Worm (Caenorhabditis elegans) whole organism, young adult: ENCODE results near the gene str-261.
A peak's percentile ranks its signal among the peaks of the same experiment; 100 is the strongest.

Source experiments
- B0019.2 ChIP-seq: fragments of 200-800 bp; sonication (Bioruptor generic); conservative IDR thresholded peaks from 2 replicates; pipeline ENCODE4 v1.3.6; 2022; ENCODE audit warnings: missing genetic modification reagents, missing genetic modification characterization, missing compliant biosample characterization
- B0336.3 ChIP-seq: fragments of 200-800 bp; sonication (Bioruptor generic); IDR thresholded peaks from 2 replicates; pipeline ENCODE4 v1.3.6; 2022; ENCODE audit warnings: missing genetic modification characterization, missing compliant biosample characterization
- F22D6.2 ChIP-seq: sonication (generic microtip); optimal IDR thresholded peaks from 2 replicates; lab custom pipeline; 2016; ENCODE audit warnings: mild to moderate bottlenecking, missing genetic modification characterization, missing compliant biosample characterization
- F33H1.4 ChIP-seq: fragments of 200-800 bp; sonication (Bioruptor generic); IDR thresholded peaks from 2 replicates; pipeline ENCODE4 v1.3.6; 2022; ENCODE audit warnings: missing genetic modification reagents, missing genetic modification characterization, missing compliant biosample characterization
- F49E8.2 ChIP-seq: sonication (generic microtip); optimal IDR thresholded peaks from 3 replicates; lab custom pipeline; 2017; ENCODE audit warnings: missing genetic modification characterization, mild to moderate bottlenecking, missing compliant biosample characterization, antibody characterized with exemption, moderate library complexity; ENCODE audit not compliant: insufficient read depth
- F52B5.7 ChIP-seq: sonication (generic microtip); optimal IDR thresholded peaks from 2 replicates; lab custom pipeline; 2016; ENCODE audit warnings: mild to moderate bottlenecking, missing genetic modification characterization, missing compliant biosample characterization
- F57A8.1 ChIP-seq: fragments of 200-800 bp; sonication (Bioruptor generic); optimal IDR thresholded peaks from 2 replicates; lab custom pipeline; 2018; ENCODE audit warnings: mild to moderate bottlenecking, missing genetic modification characterization, moderate library complexity, missing compliant biosample characterization
- F57C9.4 ChIP-seq: sonication (generic microtip); optimal IDR thresholded peaks from 2 replicates; lab custom pipeline; 2017; ENCODE audit warnings: mild to moderate bottlenecking, missing genetic modification characterization, missing compliant biosample characterization
- K12H6.12 ChIP-seq: fragments of 200-800 bp; sonication (Bioruptor generic); optimal IDR thresholded peaks from 2 replicates; lab custom pipeline; 2018; ENCODE audit warnings: mild to moderate bottlenecking, missing genetic modification characterization, missing compliant biosample characterization
- T07F8.4 ChIP-seq: sonication (generic microtip); optimal IDR thresholded peaks from 2 replicates; lab custom pipeline; 2016; ENCODE audit warnings: mild to moderate bottlenecking, missing genetic modification characterization, moderate library complexity, missing compliant biosample characterization
- Y56A3A.18 ChIP-seq: fragments of 200-800 bp; sonication (Bioruptor generic); IDR thresholded peaks from 2 replicates; pipeline ENCODE4 v1.3.6; 2022; ENCODE audit warnings: missing genetic modification reagents, missing genetic modification characterization, missing compliant biosample characterization
- Y79H2A.3 ChIP-seq: fragments of 200-800 bp; sonication (Bioruptor generic); conservative IDR thresholded peaks from 2 replicates; pipeline ENCODE4 v1.3.6; 2022; ENCODE audit warnings: missing genetic modification reagents, missing genetic modification characterization, missing compliant biosample characterization
- aptf-3 ChIP-seq: fragments of 200-800 bp; sonication (Bioruptor generic); IDR thresholded peaks from 2 replicates; pipeline ENCODE4 v1.3.6; 2022; ENCODE audit warnings: missing genetic modification characterization, missing compliant biosample characterization
- atf-7 ChIP-seq: sonication (generic microtip); optimal IDR thresholded peaks from 2 replicates; lab custom pipeline; 2017; ENCODE audit warnings: mild to moderate bottlenecking, missing genetic modification characterization, missing compliant biosample characterization
- attf-5 ChIP-seq: fragments of 200-800 bp; sonication (Bioruptor generic); optimal IDR thresholded peaks from 2 replicates; lab custom pipeline; 2018; ENCODE audit warnings: mild to moderate bottlenecking, missing genetic modification characterization, missing compliant biosample characterization
- ccch-3 ChIP-seq: fragments of 200-800 bp; sonication (Bioruptor generic); optimal IDR thresholded peaks from 2 replicates; lab custom pipeline; 2018; ENCODE audit warnings: mild to moderate bottlenecking, missing genetic modification characterization, missing compliant biosample characterization
- ceh-40 ChIP-seq: fragments of 200-800 bp; sonication (Bioruptor generic); IDR thresholded peaks from 2 replicates; pipeline ENCODE4 v1.3.6; 2022; ENCODE audit warnings: missing genetic modification characterization, missing compliant biosample characterization
- ceh-58 ChIP-seq: fragments of 200-800 bp; sonication (Bioruptor generic); IDR thresholded peaks from 2 replicates; pipeline ENCODE4 v1.3.6; 2022; ENCODE audit warnings: missing genetic modification characterization, missing compliant biosample characterization
- chd-7 ChIP-seq: sonication (generic microtip); optimal IDR thresholded peaks from 2 replicates; lab custom pipeline; 2016; ENCODE audit warnings: mild to moderate bottlenecking, missing genetic modification characterization, moderate library complexity, missing compliant biosample characterization
- die-1 ChIP-seq: sonication (generic microtip); optimal IDR thresholded peaks from 2 replicates; lab custom pipeline; 2016; ENCODE audit warnings: missing genotype, mild to moderate bottlenecking, missing genetic modification characterization, missing compliant biosample characterization
- dpl-1 ChIP-seq: fragments of 150-350 bp; optimal IDR thresholded peaks from 2 replicates; lab custom pipeline; 2014; ENCODE audit warnings: missing biosample characterization, missing genetic modification reagents, missing genetic modification characterization
- efl-1 ChIP-seq: fragments of 150-350 bp; optimal IDR thresholded peaks from 2 replicates; lab custom pipeline; 2014; ENCODE audit warnings: missing biosample characterization, missing genetic modification reagents, missing genetic modification characterization
- egl-18 ChIP-seq: fragments of 200-800 bp; sonication (Bioruptor generic); IDR thresholded peaks from 2 replicates; pipeline ENCODE4 v1.3.6; 2022; ENCODE audit warnings: missing genetic modification reagents, missing genetic modification characterization, missing compliant biosample characterization
- egrh-3 ChIP-seq: fragments of 200-800 bp; sonication (Bioruptor generic); IDR thresholded peaks from 2 replicates; pipeline ENCODE4 v1.3.6; 2022; ENCODE audit warnings: missing genetic modification reagents, missing genetic modification characterization, missing compliant biosample characterization
- ets-4 ChIP-seq: fragments of 200-800 bp; sonication (Bioruptor generic); optimal IDR thresholded peaks from 2 replicates; lab custom pipeline; 2018; ENCODE audit warnings: mild to moderate bottlenecking, missing genetic modification characterization, missing compliant biosample characterization
- fkh-3 ChIP-seq: sonication (generic microtip); optimal IDR thresholded peaks from 2 replicates; lab custom pipeline; 2016; ENCODE audit warnings: mild to moderate bottlenecking, missing genetic modification characterization, missing compliant biosample characterization
- hrde-1 ChIP-seq: sonication (generic microtip); optimal IDR thresholded peaks from 2 replicates; lab custom pipeline; 2016; ENCODE audit warnings: missing genetic modification characterization, mild to moderate bottlenecking, missing compliant biosample characterization, moderate library complexity, missing genotype, missing genetic modification reagents, borderline replicate concordance
- let-607 ChIP-seq, 2 experiments: fragments of 200-800 bp in 1 of 2; sonication (Bioruptor generic) in 1 of 2; sonication (generic microtip) in 1 of 2; optimal IDR thresholded peaks; 2 replicates each; lab custom pipeline; 2016 to 2018; ENCODE audit warnings: mild to moderate bottlenecking in 2 of 2, missing compliant biosample characterization in 2 of 2, missing genetic modification characterization in 2 of 2, moderate library complexity in 2 of 2, missing genotype in 1 of 2
- lin-35 ChIP-seq, 3 experiments: fragments of 150-350 bp in 2 of 3; sonication (generic microtip) in 1 of 3; optimal IDR thresholded peaks; 2 replicates each; lab custom pipeline; 2014 to 2018; ENCODE audit warnings: missing biosample characterization in 3 of 3, missing genetic modification characterization in 3 of 3, missing genetic modification reagents in 3 of 3
- madf-6 ChIP-seq: fragments of 200-800 bp; sonication (Bioruptor generic); IDR thresholded peaks from 2 replicates; pipeline ENCODE4 v1.3.6; 2022; ENCODE audit warnings: missing genetic modification reagents, missing genetic modification characterization, missing compliant biosample characterization
- madf-8 ChIP-seq: fragments of 200-800 bp; sonication (Bioruptor generic); conservative IDR thresholded peaks from 2 replicates; pipeline ENCODE4 v1.3.6; 2022; ENCODE audit warnings: missing genetic modification reagents, missing genetic modification characterization, missing compliant biosample characterization
- mel-28 ChIP-seq: sonication (generic microtip); optimal IDR thresholded peaks from 2 replicates; lab custom pipeline; 2016; ENCODE audit warnings: borderline replicate concordance, mild to moderate bottlenecking, missing genetic modification characterization, missing compliant biosample characterization
- mes-4 ChIP-seq: sonication (generic microtip); optimal IDR thresholded peaks from 2 replicates; lab custom pipeline; 2016; ENCODE audit warnings: missing genotype, missing genetic modification characterization, missing compliant biosample characterization
- nfya-1 ChIP-seq: sonication (generic microtip); optimal IDR thresholded peaks from 2 replicates; lab custom pipeline; 2017; ENCODE audit warnings: antibody characterized with exemption, missing compliant biosample characterization, missing genetic modification characterization, borderline replicate concordance; ENCODE audit not compliant: insufficient read depth
- nfyb-1 ChIP-seq: fragments of 200-800 bp; sonication (Bioruptor generic); IDR thresholded peaks from 2 replicates; pipeline ENCODE4 v1.3.6; 2022; ENCODE audit warnings: missing genetic modification reagents, missing genetic modification characterization, missing compliant biosample characterization
- nhr-179 ChIP-seq: sonication (generic microtip); optimal IDR thresholded peaks from 2 replicates; lab custom pipeline; 2016; ENCODE audit warnings: mild to moderate bottlenecking, missing genetic modification characterization, missing compliant biosample characterization
- nhr-27 ChIP-seq: fragments of 200-800 bp; sonication (Bioruptor generic); optimal IDR thresholded peaks from 2 replicates; lab custom pipeline; 2018; ENCODE audit warnings: mild to moderate bottlenecking, missing genetic modification characterization, moderate library complexity, missing compliant biosample characterization
- nhr-90 ChIP-seq: sonication (generic microtip); optimal IDR thresholded peaks from 2 replicates; lab custom pipeline; 2016; ENCODE audit warnings: missing genotype, mild to moderate bottlenecking, missing genetic modification characterization, missing compliant biosample characterization
- pha-4 ChIP-seq: fragments of 150-350 bp; sonication (generic microtip); optimal IDR thresholded peaks from 2 replicates; lab custom pipeline; 2014; ENCODE audit warnings: missing biosample characterization, missing genetic modification reagents, missing genetic modification characterization
- sea-2 ChIP-seq: fragments of 200-800 bp; sonication (Bioruptor generic); IDR thresholded peaks from 2 replicates; pipeline ENCODE4 v1.3.6; 2022; ENCODE audit warnings: missing genetic modification characterization, missing compliant biosample characterization
- snpc-1.3 ChIP-seq: sonication (generic microtip); optimal IDR thresholded peaks from 2 replicates; lab custom pipeline; 2017; ENCODE audit warnings: missing genetic modification characterization, mild to moderate bottlenecking, missing compliant biosample characterization, antibody characterized with exemption, moderate library complexity, missing genotype, missing genetic modification reagents; ENCODE audit not compliant: insufficient read depth
- snpc-4 ChIP-seq, 5 experiments: fragments of 150-350 bp in 1 of 5; sonication (generic microtip) in 4 of 5; optimal IDR thresholded peaks; 2 replicates each; lab custom pipeline; 2014 to 2018; ENCODE audit warnings: missing genetic modification characterization in 5 of 5, missing biosample characterization in 3 of 5, antibody characterized with exemption in 2 of 5, mild to moderate bottlenecking in 2 of 5, missing compliant biosample characterization in 2 of 5, missing genotype in 2 of 5, moderate library complexity in 2 of 5, missing genetic modification reagents in 1 of 5
- tbx-9 ChIP-seq: sonication (generic microtip); optimal IDR thresholded peaks from 2 replicates; lab custom pipeline; 2016; ENCODE audit warnings: borderline replicate concordance, missing genetic modification characterization, inconsistent platforms, missing compliant biosample characterization
- unc-130 ChIP-seq: sonication (generic microtip); optimal IDR thresholded peaks from 2 replicates; lab custom pipeline; 2016; ENCODE audit warnings: missing genetic modification reagents, missing genetic modification characterization, missing compliant biosample characterization
- xnd-1 ChIP-seq: sonication (generic microtip); optimal IDR thresholded peaks from 2 replicates; lab custom pipeline; 2016; ENCODE audit warnings: missing genotype, missing genetic modification reagents, missing genetic modification characterization, missing compliant biosample characterization
- zfh-2 ChIP-seq: fragments of 200-800 bp; sonication (Bioruptor generic); conservative IDR thresholded peaks from 2 replicates; pipeline ENCODE4 v1.3.6; 2022; ENCODE audit warnings: missing genetic modification reagents, missing genetic modification characterization, missing compliant biosample characterization
- ztf-26 ChIP-seq: sonication (generic microtip); optimal IDR thresholded peaks from 2 replicates; lab custom pipeline; 2017; ENCODE audit warnings: missing genetic modification characterization, missing compliant biosample characterization
- ztf-6 ChIP-seq: fragments of 200-800 bp; sonication (Bioruptor generic); IDR thresholded peaks from 2 replicates; pipeline ENCODE4 v1.3.6; 2022; ENCODE audit warnings: missing genetic modification reagents, missing genetic modification characterization, missing compliant biosample characterization

Gene str-261

DNA sequence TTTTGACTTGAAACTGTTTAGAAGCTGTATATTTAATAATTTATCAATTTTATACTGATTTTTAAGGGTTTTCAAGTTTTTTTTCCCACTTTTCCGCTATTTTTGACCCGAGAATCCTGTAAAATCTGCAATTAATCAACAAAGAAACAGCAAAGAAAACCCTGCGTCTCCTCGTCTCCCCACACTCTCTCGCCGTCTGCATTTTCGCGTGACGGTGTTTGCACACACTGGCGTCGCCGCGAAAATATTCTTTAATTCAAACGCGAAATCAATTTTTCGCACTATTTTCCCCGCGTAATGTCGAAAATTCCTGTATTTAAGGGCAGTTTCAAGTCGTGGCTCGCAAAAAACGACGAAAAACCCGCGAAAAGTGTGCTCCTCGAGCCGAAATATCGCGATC, 11.1 kb upstream of the str-261 start, which contains the start of gene rsa-2 (continued):
- no peak for TF ChIP-seq B0336.3 (GFP tag; lab: Robert Waterston, UW)
- TF ChIP-seq nfya-1 (tag; lab: Kevin White, UChicago): no peak
- TF ChIP-seq F33H1.4 (GFP tag; lab: Robert Waterston, UW): peak; percentile 68
- TF ChIP-seq fkh-3 (tag; lab: Kevin White, UChicago): no peak
- TF ChIP-seq chd-7 (tag; lab: Kevin White, UChicago): no peak
- no peak for TF ChIP-seq Y56A3A.18 (GFP tag; lab: Robert Waterston, UW)
- no peak for TF ChIP-seq F57A8.1 (GFP tag; lab: Kevin White, UChicago)
- TF ChIP-seq F57C9.4 (tag; lab: Kevin White, UChicago): no peak
- peak; percentile 83 for TF ChIP-seq madf-8 (GFP tag; lab: Robert Waterston, UW)
- no peak for TF ChIP-seq die-1 (tag; lab: Kevin White, UChicago)
- TF ChIP-seq ceh-40 (GFP tag; lab: Robert Waterston, UW): no peak
- TF ChIP-seq F22D6.2: no peak
- no peak for TF ChIP-seq mes-4 (tag; lab: Kevin White, UChicago)
- TF ChIP-seq madf-6 (GFP tag; lab: Robert Waterston, UW): peak; percentile 93
- no peak for TF ChIP-seq egl-18 (GFP tag; lab: Robert Waterston, UW)
- TF ChIP-seq pha-4 (tag; lab: Kevin White, UChicago): no peak
- TF ChIP-seq attf-5 (GFP tag; lab: Kevin White, UChicago): no peak
- no peak for TF ChIP-seq Y79H2A.3 (GFP tag; lab: Robert Waterston, UW)
- TF ChIP-seq sea-2 (GFP tag; lab: Robert Waterston, UW): no peak
- no peak for TF ChIP-seq ztf-6 (GFP tag; lab: Robert Waterston, UW)
- TF ChIP-seq B0019.2 (GFP tag; lab: Robert Waterston, UW): peak; percentile 64
- peak; percentile 77 for TF ChIP-seq dpl-1 (GFP tag; lab: Kevin White, UChicago)
- TF ChIP-seq ets-4: no peak
- no peak for TF ChIP-seq let-607 (tag; optimal IDR thresholded peaks at IDR 0.05; lab: Kevin White, UChicago)
- TF ChIP-seq nhr-90 (tag; lab: Kevin White, UChicago): no peak
- TF ChIP-seq snpc-4 (GFP tag; optimal IDR thresholded peaks at IDR 0.05; lab: Kevin White, UChicago): peak; percentile 7
- TF ChIP-seq snpc-4 (tag; optimal IDR thresholded peaks at IDR 0.05; lab: Kevin White, UChicago): peak in 3 of 4 experiments; percentile 18 to 53 (median 44)
- TF ChIP-seq mel-28 (tag; lab: Kevin White, UChicago): no peak
- no peak for TF ChIP-seq zfh-2 (GFP tag; lab: Robert Waterston, UW)
- no peak for TF ChIP-seq snpc-1.3 (tag; lab: Kevin White, UChicago)
- no peak for TF ChIP-seq egrh-3 (GFP tag; lab: Robert Waterston, UW)
- no peak for TF ChIP-seq nhr-179 (tag; lab: Kevin White, UChicago)
- TF ChIP-seq aptf-3 (GFP tag; lab: Robert Waterston, UW): no peak
- TF ChIP-seq F52B5.7 (tag; lab: Kevin White, UChicago): no peak
- TF ChIP-seq K12H6.12 (tag; lab: Kevin White, UChicago): no peak
- TF ChIP-seq efl-1 (GFP tag; lab: Kevin White, UChicago): peak; percentile 91
- TF ChIP-seq F49E8.2: peak; percentile 16
- no peak for TF ChIP-seq ztf-26 (tag; lab: Kevin White, UChicago)
- no peak for TF ChIP-seq hrde-1
- TF ChIP-seq tbx-9 (tag; lab: Kevin White, UChicago): no peak
- TF ChIP-seq ccch-3 (GFP tag; lab: Kevin White, UChicago): no peak
- TF ChIP-seq atf-7 (tag; lab: Kevin White, UChicago): no peak
- TF ChIP-seq nhr-27 (tag; lab: Kevin White, UChicago): no peak
- no peak for TF ChIP-seq unc-130 (GFP tag; lab: Kevin White, UChicago)
- no peak for TF ChIP-seq T07F8.4 (tag; lab: Kevin White, UChicago)
- peak in 1 of 3 experiments; percentile 79 for TF ChIP-seq lin-35 (GFP tag; optimal IDR thresholded peaks at IDR 0.05; lab: Kevin White, UChicago)
- no peak for TF ChIP-seq ceh-58 (GFP tag; lab: Robert Waterston, UW)
- TF ChIP-seq nfyb-1 (GFP tag; lab: Robert Waterston, UW): peak; percentile 39; the same call in 1 of the 2 replicates
- TF ChIP-seq xnd-1 (tag; lab: Kevin White, UChicago): peak; percentile 73
